Fruit fly (Drosophila melanogaster): Measurements from ENCODE around the gene fw.

Gene fw

DNA sequence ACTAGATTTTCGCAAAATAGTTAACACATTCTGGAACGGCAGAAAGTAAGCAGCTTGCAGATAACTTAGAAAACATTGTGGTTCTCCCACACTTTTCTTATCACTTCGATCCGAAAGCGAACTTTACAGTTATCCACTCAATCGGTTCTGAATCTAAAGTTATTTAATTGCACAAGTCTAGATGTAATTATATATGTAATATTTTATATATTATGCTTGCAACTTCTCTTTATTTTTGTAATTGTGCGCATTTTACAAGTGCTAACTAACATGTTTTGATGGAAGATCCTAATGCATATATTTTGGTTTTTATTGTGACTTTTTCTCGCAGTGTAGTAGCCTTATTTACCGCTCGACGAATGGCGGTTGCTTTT lies 668 bp upstream of the fw start:
- TF ChIP-seq Gug (GFP tag; IDR thresholded peaks at IDR 0.05) (peak; percentile 38; the same call in 1 of the 2 replicates), Eip75B (GFP tag; optimal IDR thresholded peaks at IDR 0.05) (no peak), CG6276 (GFP tag; optimal IDR thresholded peaks at IDR 0.05) (peak; percentile 75), pdm3 (GFP tag; optimal IDR thresholded peaks at IDR 0.05) (no peak), CG6808 (GFP tag; optimal IDR thresholded peaks at IDR 0.05) (peak; percentile 81), CG34406 (GFP tag; optimal IDR thresholded peaks at IDR 0.05) (peak; percentile 79), CG4318 (GFP tag; optimal IDR thresholded peaks at IDR 0.05) (peak; percentile 76), CG1621 (tag; optimal IDR thresholded peaks at IDR 0.05) (no peak), Sox102F (GFP tag; optimal IDR thresholded peaks at IDR 0.05) (no peak), fkh (GFP tag; optimal IDR thresholded peaks at IDR 0.05) (no peak), fd59A (GFP tag; optimal IDR thresholded peaks at IDR 0.05) (peak; percentile 73), esn (GFP tag; optimal IDR thresholded peaks at IDR 0.05) (peak; percentile 68), CG11902 (GFP tag; optimal IDR thresholded peaks at IDR 0.05) (peak; percentile 54), Hr4 (GFP tag; optimal IDR thresholded peaks at IDR 0.05) (no peak), cyc (GFP tag; optimal IDR thresholded peaks at IDR 0.05) (peak; percentile 47), spab (GFP tag; optimal IDR thresholded peaks at IDR 0.05) (peak; percentile 75), dac (GFP tag; optimal IDR thresholded peaks at IDR 0.05) (peak; percentile 46), CG10669 (GFP tag; optimal IDR thresholded peaks at IDR 0.05) (peak; percentile 71), CG6854 (GFP tag; optimal IDR thresholded peaks at IDR 0.05) (peak; percentile 27), OdsH (GFP tag; optimal IDR thresholded peaks at IDR 0.05) (peak; percentile 74), CG31627 (GFP tag; optimal IDR thresholded peaks at IDR 0.05) (peak; percentile 51), CG9139 (GFP tag; optimal IDR thresholded peaks at IDR 0.05) (peak; percentile 26), acj6 (GFP tag; optimal IDR thresholded peaks at IDR 0.05) (peak; percentile 53), CG3032 (tag; optimal IDR thresholded peaks at IDR 0.05) (peak; percentile 62), CG15336 (GFP tag; IDR thresholded peaks at IDR 0.05) (peak; percentile 6; the same call in 1 of the 2 replicates), CG16779 (tag; optimal IDR thresholded peaks at IDR 0.05) (peak; percentile 52), ss (GFP tag; optimal IDR thresholded peaks at IDR 0.05) (peak; percentile 55 to 56), CG11762 (GFP tag; optimal IDR thresholded peaks at IDR 0.05; ENCODE audit: insufficient read depth) (peak; percentile 74), lz (GFP tag; optimal IDR thresholded peaks at IDR 0.05) (peak; percentile 16), CG6163 (GFP tag; IDR thresholded peaks at IDR 0.05) (peak; percentile 67; the same call in 2 of the 3 replicates), Sox14 (GFP tag; optimal IDR thresholded peaks at IDR 0.05) (no peak), topi (GFP tag; optimal IDR thresholded peaks at IDR 0.05) (peak; percentile 1), Sox15 (GFP tag; optimal IDR thresholded peaks at IDR 0.05) (peak; percentile 76), CG8319 (GFP tag; optimal IDR thresholded peaks at IDR 0.05) (peak; percentile 43), svp (GFP tag) (peak; percentile 79), Eip78C (GFP tag) (peak; percentile 88), Ets96B (tag; optimal IDR thresholded peaks at IDR 0.05) (peak; percentile 46), Hr39 (GFP tag; optimal IDR thresholded peaks at IDR 0.05) (peak; percentile 31), Smox (GFP tag; optimal IDR thresholded peaks at IDR 0.05) (peak; percentile 41), dsx (GFP tag; optimal IDR thresholded peaks at IDR 0.05; ENCODE audit: poor library complexity, severe bottlenecking) (peak; percentile 36), CG7368 (GFP tag; optimal IDR thresholded peaks at IDR 0.05) (peak; percentile 10), Hr38 (GFP tag; optimal IDR thresholded peaks at IDR 0.05) (no peak), Ets21C (GFP tag; optimal IDR thresholded peaks at IDR 0.05) (no peak), fd85E (GFP tag; optimal IDR thresholded peaks at IDR 0.05) (no peak), CG11294 (GFP tag; IDR thresholded peaks at IDR 0.05) (peak; percentile 49; the same call in 1 of the 2 replicates), eg (GFP tag; IDR thresholded peaks at IDR 0.05) (peak; percentile 55; the same call in 2 of the 3 replicates), CG6792 (GFP tag; optimal IDR thresholded peaks at IDR 0.05) (peak; percentile 70), CG3919 (GFP tag; optimal IDR thresholded peaks at IDR 0.05) (peak; percentile 56), Met (GFP tag; optimal IDR thresholded peaks at IDR 0.05) (peak; percentile 27), Blimp-1 (GFP tag; optimal IDR thresholded peaks at IDR 0.05) (peak; percentile 2), Eip93F (GFP tag; optimal IDR thresholded peaks at IDR 0.05) (no peak), Lpt (GFP tag; optimal IDR thresholded peaks at IDR 0.05) (peak; percentile 24)

Data from whole organism, prepupa.